Worm (Caenorhabditis elegans): ENCODE data around the gene srh-75.

srh-75 gene

ce11 chrV:11093163-11094091 is 36.5 kb upstream of the srh-75 start, which contains the start of gene lact-8:
lact-8 (minus strand) TSS chrV:11093607.
- no peak for TF ChIP-seq ceh-91 (GFP tag; IDR thresholded peaks at IDR 0.05)
- TF ChIP-seq ceh-58 (GFP tag; IDR thresholded peaks at IDR 0.05): no peak
- no peak for TF ChIP-seq snpc-3.4 (tag; optimal IDR thresholded peaks at IDR 0.05)
- TF ChIP-seq ztf-28 (GFP tag; IDR thresholded peaks at IDR 0.05): no peak

- TF ChIP-seq nhr-90 (tag; optimal IDR thresholded peaks at IDR 0.05) (no peak), Y95B8A.8 (GFP tag; IDR thresholded peaks at IDR 0.05) (no peak), pbrm-1 (GFP tag; IDR thresholded peaks at IDR 0.05) (no peak), lin-40 (tag; optimal IDR thresholded peaks at IDR 0.05) (no peak), die-1 (tag; optimal IDR thresholded peaks at IDR 0.05) (peak; percentile 13), lin-26 (GFP tag; IDR thresholded peaks at IDR 0.05) (no peak), F23B12.7 (tag; optimal IDR thresholded peaks at IDR 0.05; ENCODE audit: insufficient read depth) (no peak), egl-44 (GFP tag; IDR thresholded peaks at IDR 0.05) (no peak)
These were observed 30.6 kb upstream of the srh-75 start, which contains the start of gene Y42A5A.1 for ce11 chrV:11087519-11087998. Y42A5A.1 (plus strand) TSS chrV:11087948.

ce11 chrV:11087119-11087518 is 30.2 kb upstream of the srh-75 start:
- TF ChIP-seq rcor-1 (GFP tag; IDR thresholded peaks at IDR 0.05): no peak
- peak; percentile 40 for TF ChIP-seq lin-40 (tag; optimal IDR thresholded peaks at IDR 0.05)
- no peak for TF ChIP-seq F22D6.2 (tag; optimal IDR thresholded peaks at IDR 0.05)
- TF ChIP-seq nhr-80 (tag; optimal IDR thresholded peaks at IDR 0.05): peak; percentile 6

- TF ChIP-seq hmg-1.2 (GFP tag; IDR thresholded peaks at IDR 0.05) (peak; percentile 45; the same call in 1 of the 2 replicates), mcd-1 (GFP tag; IDR thresholded peaks at IDR 0.05) (no peak), let-526 (GFP tag; IDR thresholded peaks at IDR 0.05) (no peak), nhr-27 (tag; optimal IDR thresholded peaks at IDR 0.05) (no peak), egrh-3 (GFP tag; IDR thresholded peaks at IDR 0.05) (no peak)
These were observed 26.7 kb upstream of the srh-75 start for ce11 chrV:11083691-11084090.

- no peak for TF ChIP-seq mes-4 (tag; optimal IDR thresholded peaks at IDR 0.05)
- TF ChIP-seq unc-130 (GFP tag; optimal IDR thresholded peaks at IDR 0.05): no peak
- TF ChIP-seq ekl-4 (GFP tag; IDR thresholded peaks at IDR 0.05): no peak
- no peak for TF ChIP-seq T26A5.8 (tag; optimal IDR thresholded peaks at IDR 0.05)
- TF ChIP-seq atf-7 (tag; optimal IDR thresholded peaks at IDR 0.05): no peak
- TF ChIP-seq tbp1 (GFP tag; optimal IDR thresholded peaks at IDR 0.05): no peak
- no peak for TF ChIP-seq him-1 (tag; optimal IDR thresholded peaks at IDR 0.05)
- TF ChIP-seq F49E8.2 (tag; optimal IDR thresholded peaks at IDR 0.05; ENCODE audit: insufficient read depth): no peak
- TF ChIP-seq snpc-1.3 (tag; optimal IDR thresholded peaks at IDR 0.05; ENCODE audit: insufficient read depth): no peak
- no peak for TF ChIP-seq hsf-1 (GFP tag; IDR thresholded peaks at IDR 0.05)
- no peak for TF ChIP-seq bed-2 (GFP tag; IDR thresholded peaks at IDR 0.05)
- no peak for TF ChIP-seq ztf-22 (GFP tag; optimal IDR thresholded peaks at IDR 0.05)
- no peak for TF ChIP-seq lin-40 (tag; optimal IDR thresholded peaks at IDR 0.05)
- no peak for TF ChIP-seq fkh-3 (tag; optimal IDR thresholded peaks at IDR 0.05)
- TF ChIP-seq pbrm-1 (GFP tag; IDR thresholded peaks at IDR 0.05): no peak
- TF ChIP-seq ztf-6 (GFP tag; IDR thresholded peaks at IDR 0.05): no peak
- TF ChIP-seq lsl-1 (GFP tag; optimal IDR thresholded peaks at IDR 0.05): peak; percentile 77
- TF ChIP-seq Y79H2A.3 (GFP tag; conservative IDR thresholded peaks at IDR 0.05): no peak
- TF ChIP-seq die-1 (tag; optimal IDR thresholded peaks at IDR 0.05): no peak
- TF ChIP-seq Y53F4B.3 (GFP tag; IDR thresholded peaks at IDR 0.05): no peak
- TF ChIP-seq F33H1.4 (GFP tag; IDR thresholded peaks at IDR 0.05): peak; percentile 57; the same call in 1 of the 2 replicates
- no peak for TF ChIP-seq K11D2.4 (GFP tag; IDR thresholded peaks at IDR 0.05)
- TF ChIP-seq madf-6 (GFP tag; IDR thresholded peaks at IDR 0.05): peak; percentile 34; the same call in 1 of the 2 replicates
These were observed 26.0 kb upstream of the srh-75 start for ce11 chrV:11082964-11083363.
